Fruit fly (Drosophila melanogaster) whole organism, embryonic: ENCODE data around the gene pkaap.

Experiments
- B-H1 ChIP-seq: fragments of 200-800 bp; sonication (Bioruptor generic); IDR thresholded peaks from 3 replicates; pipeline ENCODE4 v1.3.6; 2022; ENCODE audit warnings: missing biosample characterization, missing genetic modification characterization
- CG10431 ChIP-seq: fragments of 200-800 bp; sonication (Bioruptor generic); optimal IDR thresholded peaks from 3 replicates; lab custom pipeline; 2018; ENCODE audit warnings: missing biosample characterization, mild to moderate bottlenecking, missing genetic modification characterization
- CG10979 ChIP-seq: fragments of 200-800 bp; sonication (Bioruptor generic); optimal IDR thresholded peaks from 2 replicates; lab custom pipeline; 2018; ENCODE audit warnings: missing biosample characterization, mild to moderate bottlenecking, missing genetic modification characterization, moderate library complexity
- CG11093 ChIP-seq: fragments of 200-800 bp; sonication (Bioruptor generic); IDR thresholded peaks from 3 replicates; pipeline ENCODE4 v1.3.6; 2022; ENCODE audit warnings: missing biosample characterization, missing genetic modification characterization
- CG11504 ChIP-seq: fragments of 200-800 bp; sonication (Bioruptor generic); optimal IDR thresholded peaks from 3 replicates; lab custom pipeline; 2019; ENCODE audit warnings: missing biosample characterization, mild to moderate bottlenecking, missing genetic modification characterization, moderate library complexity
- CG12391 ChIP-seq: fragments of 200-800 bp; sonication (Bioruptor generic); optimal IDR thresholded peaks from 3 replicates; lab custom pipeline; 2018; ENCODE audit warnings: missing biosample characterization, mild to moderate bottlenecking, missing genetic modification characterization, moderate library complexity
- CG12744 ChIP-seq: fragments of 200-800 bp; sonication (Bioruptor generic); optimal IDR thresholded peaks from 2 replicates; lab custom pipeline; 2016; ENCODE audit warnings: missing biosample characterization, missing genetic modification characterization
- CG13624 ChIP-seq: fragments of 200-800 bp; sonication (Bioruptor generic); optimal IDR thresholded peaks from 2 replicates; lab custom pipeline; 2016; ENCODE audit warnings: missing biosample characterization, missing genetic modification characterization
- CG2129 ChIP-seq: fragments of 200-800 bp; sonication (Bioruptor generic); IDR thresholded peaks from 2 replicates; pipeline ENCODE4 v1.3.6; 2022; ENCODE audit warnings: missing biosample characterization, missing genetic modification characterization; ENCODE audit not compliant: partially characterized antibody
- CG2678 ChIP-seq: fragments of 200-800 bp; sonication (Bioruptor generic); optimal IDR thresholded peaks from 3 replicates; lab custom pipeline; 2019; ENCODE audit warnings: missing biosample characterization, mild to moderate bottlenecking, missing genetic modification characterization, moderate library complexity
- CG31441 ChIP-seq: fragments of 200-800 bp; sonication (Bioruptor generic); IDR thresholded peaks from 2 replicates; pipeline ENCODE4 v1.3.6; 2022; ENCODE audit warnings: missing biosample characterization, missing genetic modification characterization
- CG32532 ChIP-seq: fragments of 200-800 bp; sonication (Bioruptor generic); IDR thresholded peaks from 2 replicates; pipeline ENCODE4 v1.3.6; 2022; ENCODE audit warnings: missing biosample characterization, missing genetic modification characterization
- CG43689 ChIP-seq: fragments of 200-800 bp; sonication (Bioruptor generic); IDR thresholded peaks from 2 replicates; pipeline ENCODE4 v1.3.6; 2022; ENCODE audit warnings: missing biosample characterization, missing genetic modification characterization
- CG8944 ChIP-seq: fragments of 200-800 bp; sonication (Bioruptor generic); optimal IDR thresholded peaks from 3 replicates; lab custom pipeline; 2016; ENCODE audit warnings: missing biosample characterization, missing genetic modification characterization
- Dfd ChIP-seq, 2 experiments: fragments of >200 bp; optimal IDR thresholded peaks; 2 replicates each; lab custom pipeline; 2017; ENCODE audit warnings: missing biosample characterization in 2 of 2, missing genetic modification characterization in 2 of 2
- Gug ChIP-seq: fragments of 200-800 bp; sonication (Bioruptor generic); IDR thresholded peaks from 4 replicates; pipeline ENCODE4 v1.3.6; 2022; ENCODE audit warnings: missing biosample characterization, missing genetic modification characterization
- H15 ChIP-seq: fragments of 200-800 bp; sonication (Bioruptor generic); IDR thresholded peaks from 3 replicates; pipeline ENCODE4 v1.3.6; 2022; ENCODE audit warnings: missing biosample characterization, missing genetic modification characterization
- Hr51 ChIP-seq, 2 experiments: fragments of 200-800 bp; sonication (Bioruptor generic); optimal IDR thresholded peaks; 2 replicates in 1 of 2; 3 replicates in 1 of 2; lab custom pipeline; 2016 to 2018; ENCODE audit warnings: missing biosample characterization in 2 of 2, missing genetic modification characterization in 2 of 2, mild to moderate bottlenecking in 1 of 2, moderate library complexity in 1 of 2
- MTF-1 ChIP-seq: fragments of 200-800 bp; sonication (Bioruptor generic); optimal IDR thresholded peaks from 2 replicates; lab custom pipeline; 2018; ENCODE audit warnings: missing biosample characterization, mild to moderate bottlenecking, missing genetic modification characterization, borderline replicate concordance
- Mrtf ChIP-seq: fragments of 200-800 bp; sonication (Bioruptor generic); IDR thresholded peaks from 3 replicates; pipeline ENCODE4 v1.3.6; 2022; ENCODE audit warnings: missing biosample characterization, missing genetic modification characterization
- Oaz ChIP-seq: fragments of 200-800 bp; sonication (Bioruptor generic); IDR thresholded peaks from 2 replicates; pipeline ENCODE4 v1.3.6; 2022; ENCODE audit warnings: missing biosample characterization, missing genetic modification characterization
- Rfx ChIP-seq: fragments of 200-800 bp; sonication (Bioruptor generic); IDR thresholded peaks from 2 replicates; pipeline ENCODE4 v1.3.6; 2022; ENCODE audit warnings: missing biosample characterization, missing genetic modification characterization
- Six4 ChIP-seq: fragments of 200-800 bp; sonication (Bioruptor generic); optimal IDR thresholded peaks from 2 replicates; lab custom pipeline; 2016; ENCODE audit warnings: missing biosample characterization, missing genetic modification characterization
- bbx ChIP-seq: fragments of 200-800 bp; sonication (Bioruptor generic); IDR thresholded peaks from 2 replicates; pipeline ENCODE4 v1.3.6; 2022; ENCODE audit warnings: missing biosample characterization, missing genetic modification characterization; ENCODE audit not compliant: partially characterized antibody
- bigmax ChIP-seq: fragments of 200-800 bp; sonication (Bioruptor generic); optimal IDR thresholded peaks from 2 replicates; lab custom pipeline; 2018; ENCODE audit warnings: missing biosample characterization, mild to moderate bottlenecking, missing genetic modification characterization
- bsh ChIP-seq, 2 experiments: fragments of 200-800 bp; sonication (Bioruptor generic); optimal IDR thresholded peaks; 2 replicates each; lab custom pipeline; 2017 to 2018; ENCODE audit warnings: mild to moderate bottlenecking in 2 of 2, missing biosample characterization in 2 of 2, missing genetic modification characterization in 2 of 2, moderate library complexity in 1 of 2
- fd3F ChIP-seq: fragments of 200-800 bp; sonication (Bioruptor generic); optimal IDR thresholded peaks from 2 replicates; lab custom pipeline; 2018; ENCODE audit warnings: missing biosample characterization, mild to moderate bottlenecking, missing genetic modification characterization, moderate library complexity
- gro ChIP-seq: fragments of 200-800 bp; sonication (Bioruptor generic); optimal IDR thresholded peaks from 2 replicates; lab custom pipeline; 2016; ENCODE audit warnings: missing biosample characterization, missing genetic modification characterization
- hkb ChIP-seq, 2 experiments: fragments of 200-800 bp in 1 of 2; fragments of >200 bp in 1 of 2; sonication (Bioruptor generic) in 1 of 2; IDR thresholded peaks in 1 of 2; optimal IDR thresholded peaks in 1 of 2; 2 replicates each; pipeline versions ENCODE4 v1.3.6 to Lab custom; 2017 to 2022; ENCODE audit warnings: missing biosample characterization in 1 of 2, missing genetic modification characterization in 1 of 2
- kay ChIP-seq: fragments of 200-800 bp; sonication (Bioruptor generic); optimal IDR thresholded peaks from 2 replicates; lab custom pipeline; 2016; ENCODE audit warnings: missing biosample characterization, missing genetic modification characterization
- lbe ChIP-seq: fragments of 200-800 bp; sonication (Bioruptor generic); optimal IDR thresholded peaks from 2 replicates; lab custom pipeline; 2016; ENCODE audit warnings: missing biosample characterization, mild to moderate bottlenecking, missing genetic modification characterization
- mirr ChIP-seq: fragments of 200-800 bp; sonication (Bioruptor generic); optimal IDR thresholded peaks from 3 replicates; lab custom pipeline; 2018; ENCODE audit warnings: missing biosample characterization, mild to moderate bottlenecking, missing genetic modification characterization
- nerfin-1 ChIP-seq: fragments of 200-800 bp; sonication (Bioruptor generic); optimal IDR thresholded peaks from 3 replicates; lab custom pipeline; 2019; ENCODE audit warnings: missing biosample characterization, mild to moderate bottlenecking, missing genetic modification characterization, moderate library complexity
- nom ChIP-seq: fragments of 200-800 bp; sonication (Bioruptor generic); optimal IDR thresholded peaks from 2 replicates; lab custom pipeline; 2017; ENCODE audit warnings: missing biosample characterization, missing genetic modification characterization, mild to moderate bottlenecking, moderate library complexity, missing genetic modification reagents
- otp ChIP-seq: fragments of 200-800 bp; sonication (Bioruptor generic); IDR thresholded peaks from 3 replicates; pipeline ENCODE4, ENCODE4 v1.3.6; 2022; ENCODE audit warnings: missing biosample characterization, missing genetic modification characterization
- p53 ChIP-seq: fragments of 200-800 bp; sonication (Bioruptor generic); optimal IDR thresholded peaks from 2 replicates; lab custom pipeline; 2016; ENCODE audit warnings: missing biosample characterization, missing genetic modification characterization
- prd ChIP-seq, 3 experiments: fragments of >200 bp in 2 of 3; fragments of 200-800 bp in 1 of 3; sonication (Bioruptor generic) in 1 of 3; optimal IDR thresholded peaks in 2 of 3; IDR thresholded peaks in 1 of 3; 2 replicates in 2 of 3; 3 replicates in 1 of 3; pipeline versions ENCODE4 v1.3.6 to Lab custom; 2017 to 2022; ENCODE audit warnings: missing biosample characterization in 1 of 3, missing genetic modification characterization in 1 of 3
- ranshi ChIP-seq: fragments of 200-800 bp; sonication (Bioruptor generic); IDR thresholded peaks from 2 replicates; pipeline ENCODE4 v1.3.6; 2022; ENCODE audit warnings: missing biosample characterization, missing genetic modification characterization
- row ChIP-seq: fragments of 200-800 bp; sonication (Bioruptor generic); IDR thresholded peaks from 3 replicates; pipeline ENCODE4 v1.3.6; 2022; ENCODE audit warnings: missing biosample characterization, missing genetic modification characterization
- scrt ChIP-seq: fragments of 200-800 bp; sonication (Bioruptor generic); optimal IDR thresholded peaks from 2 replicates; lab custom pipeline; 2018; ENCODE audit warnings: missing biosample characterization, mild to moderate bottlenecking, missing genetic modification characterization, moderate library complexity
- slp2 ChIP-seq: fragments of 200-800 bp; sonication (Bioruptor generic); optimal IDR thresholded peaks from 2 replicates; lab custom pipeline; 2016; ENCODE audit warnings: missing biosample characterization, missing genetic modification characterization
- tll ChIP-seq, 2 experiments: fragments of 200-800 bp in 1 of 2; fragments of >200 bp in 1 of 2; sonication (Bioruptor generic) in 1 of 2; optimal IDR thresholded peaks; 2 replicates each; lab custom pipeline; 2017 to 2019; ENCODE audit warnings: missing biosample characterization in 2 of 2, missing genetic modification characterization in 2 of 2, mild to moderate bottlenecking in 1 of 2, moderate library complexity in 1 of 2
- tx ChIP-seq: fragments of 200-800 bp; sonication (Bioruptor generic); optimal IDR thresholded peaks from 2 replicates; lab custom pipeline; 2016; ENCODE audit warnings: missing biosample characterization, missing genetic modification characterization
- vvl ChIP-seq: fragments of 200-800 bp; sonication (Bioruptor generic); IDR thresholded peaks from 2 replicates; pipeline ENCODE4 v1.3.6; 2022; ENCODE audit warnings: missing biosample characterization, missing genetic modification characterization
- wek ChIP-seq: fragments of 200-800 bp; sonication (Bioruptor generic); optimal IDR thresholded peaks from 3 replicates; lab custom pipeline; 2018; ENCODE audit warnings: missing biosample characterization, mild to moderate bottlenecking, missing genetic modification characterization, moderate library complexity
- zfh2 ChIP-seq: fragments of 200-800 bp; sonication (Bioruptor generic); optimal IDR thresholded peaks from 2 replicates; lab custom pipeline; 2016; ENCODE audit warnings: missing biosample characterization, missing genetic modification characterization

Gene pkaap

DNA sequence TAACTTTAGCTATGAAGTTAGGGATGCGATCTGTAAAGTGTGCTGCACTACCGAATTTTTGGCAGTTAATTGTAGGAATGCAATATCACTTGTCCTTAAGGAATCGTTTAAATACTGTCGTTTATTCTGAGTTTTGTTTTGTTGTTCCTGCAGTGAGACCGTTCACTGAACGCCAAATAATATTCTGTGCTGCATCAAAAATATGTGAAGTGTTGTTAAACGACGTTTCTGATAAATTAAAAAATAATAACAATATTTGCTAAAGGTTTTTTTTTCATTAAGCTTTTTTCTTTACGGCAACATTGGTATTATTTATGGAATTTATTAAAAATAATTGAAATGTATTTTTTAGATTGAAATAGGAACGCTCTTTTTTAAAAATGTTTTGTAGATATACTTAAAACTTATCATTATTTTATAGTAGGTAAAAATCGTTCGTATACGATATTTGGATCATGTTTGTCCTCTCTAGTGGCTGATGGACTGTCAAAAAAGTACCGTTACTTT, 14.7 kb downstream of the pkaap start, which contains the start of gene GMF (continued):
- TF ChIP-seq CG11504 (no peak), CG11093 (GFP tag; lab: Robert Waterston, UW) (no peak), CG8944 (GFP tag; lab: Kevin White, UChicago) (no peak)

DNA sequence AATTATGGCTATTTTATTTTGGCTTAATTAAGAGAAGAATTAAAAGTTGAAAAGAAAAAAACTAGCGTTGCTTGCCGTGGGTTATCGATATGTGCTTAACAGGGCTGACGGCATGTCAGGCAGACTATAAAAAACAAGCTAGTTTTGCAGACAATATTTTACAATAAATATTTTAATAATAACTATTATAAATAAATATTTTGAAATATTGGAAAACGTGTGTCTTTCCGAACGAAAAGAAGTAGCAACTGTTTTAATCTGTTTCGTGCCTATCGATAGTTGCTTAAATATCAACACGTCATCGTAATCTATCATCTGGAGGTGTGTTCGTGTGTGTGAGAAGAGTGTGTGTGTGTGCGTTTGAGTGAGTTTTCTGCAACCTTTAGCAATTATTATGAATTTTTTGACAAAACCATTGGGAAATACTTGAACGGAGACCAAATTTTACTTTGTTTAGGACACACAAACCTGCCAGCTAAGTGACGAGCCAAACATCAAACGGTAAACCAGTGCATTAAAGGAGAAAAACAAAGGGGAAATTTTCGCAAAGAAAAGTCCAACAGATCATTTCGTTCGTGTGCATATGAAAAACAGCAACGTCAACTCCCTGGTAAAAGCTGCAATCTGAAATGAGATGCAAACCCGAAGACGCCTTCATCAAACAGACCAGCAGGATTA, 19.1 kb downstream of the pkaap start, which contains the start of the genes CG5861 and Syx5:
CG5861 (minus strand) TSS at position 273 of the 678 bp plus-strand sequence.
Syx5 (plus strand) TSS at position 321 of the 678 bp plus-strand sequence.
- TF ChIP-seq CG2129 (GFP tag; lab: Robert Waterston, UW) = peak; percentile 92
- TF ChIP-seq slp2 (GFP tag; lab: Kevin White, UChicago) = no peak
- peak; percentile 74 for TF ChIP-seq CG2678
- TF ChIP-seq vvl = peak; percentile 63
- TF ChIP-seq wek = no peak
- peak; percentile 20 for TF ChIP-seq fd3F (GFP tag; lab: Kevin White, UChicago)
- peak in 1 of 2 experiments; percentile 56 for TF ChIP-seq bsh (GFP tag; optimal IDR thresholded peaks at IDR 0.05; lab: Kevin White, UChicago)
- TF ChIP-seq bbx = no peak; the same call in none of the 2 replicates
- TF ChIP-seq H15 (GFP tag; lab: Robert Waterston, UW) = 0 out of 3 replicates have a peak, but pooled peaks have one; percentile 48
- TF ChIP-seq Six4 (GFP tag; lab: Kevin White, UChicago) = peak; percentile 24
- TF ChIP-seq kay = peak; percentile 23
- no peak for TF ChIP-seq tx
- peak; percentile 52; the same call in 1 of the 2 replicates for TF ChIP-seq ranshi (GFP tag; lab: Robert Waterston, UW)
- peak; percentile 60; the same call in 2 of the 4 replicates for TF ChIP-seq Gug (GFP tag; lab: Robert Waterston, UW)
- no peak for TF ChIP-seq gro
- no peak for TF ChIP-seq CG10431
- TF ChIP-seq CG13624 = no peak
- peak; percentile 59 for TF ChIP-seq CG10979 (tag; lab: Kevin White, UChicago)
- TF ChIP-seq otp (GFP tag; lab: Robert Waterston, UW) = no peak
- TF ChIP-seq CG12391 (tag; lab: Kevin White, UChicago) = peak; percentile 82
- no peak for TF ChIP-seq Mrtf (GFP tag; lab: Robert Waterston, UW)
- peak; percentile 86 for TF ChIP-seq row
- no peak for TF ChIP-seq mirr
- TF ChIP-seq bigmax (GFP tag; lab: Kevin White, UChicago) = no peak
- TF ChIP-seq CG32532 = peak; percentile 78; the same call in 1 of the 2 replicates
- no peak for TF ChIP-seq CG12744 (GFP tag; lab: Kevin White, UChicago)
- peak; percentile 69; the same call in 1 of the 2 replicates for TF ChIP-seq Rfx (GFP tag; lab: Robert Waterston, UW)
- no peak for TF ChIP-seq p53 (GFP tag; lab: Kevin White, UChicago)
- peak; percentile 28 for TF ChIP-seq zfh2 (GFP tag; lab: Kevin White, UChicago)
- no peak for TF ChIP-seq Dfd (GFP tag; optimal IDR thresholded peaks at IDR 0.05; lab: Kevin White, UChicago)
- peak; percentile 40 for TF ChIP-seq nerfin-1 (tag; lab: Kevin White, UChicago)
- TF ChIP-seq Oaz = no peak
- no peak for TF ChIP-seq B-H1 (GFP tag; lab: Robert Waterston, UW)
- TF ChIP-seq tll (GFP tag; optimal IDR thresholded peaks at IDR 0.05; lab: Kevin White, UChicago) = no peak
- no peak for TF ChIP-seq CG43689 (GFP tag; lab: Robert Waterston, UW)
- no peak for TF ChIP-seq hkb (optimal IDR thresholded peaks at IDR 0.05; lab: Kevin White, UChicago)
- peak; percentile 66 for TF ChIP-seq hkb (GFP tag; IDR thresholded peaks at IDR 0.05; lab: Robert Waterston, UW)
- TF ChIP-seq CG31441 = no peak; the same call in none of the 2 replicates
- TF ChIP-seq Hr51 (GFP tag; optimal IDR thresholded peaks at IDR 0.05; lab: Kevin White, UChicago) = no peak
- TF ChIP-seq MTF-1 (GFP tag; lab: Kevin White, UChicago) = no peak
- TF ChIP-seq lbe (GFP tag; lab: Kevin White, UChicago) = peak; percentile 82
- TF ChIP-seq prd (optimal IDR thresholded peaks at IDR 0.05; lab: Kevin White, UChicago) = no peak
- TF ChIP-seq prd (GFP tag; IDR thresholded peaks at IDR 0.05; lab: Robert Waterston, UW) = peak; percentile 67
- TF ChIP-seq scrt = peak; percentile 62
- TF ChIP-seq nom (GFP tag; lab: Kevin White, UChicago) = peak; percentile 24
